Fruit fly (Drosophila melanogaster) whole organism, embryonic: ENCODE results near the gene Uro.
A peak's percentile ranks its signal among the peaks of the same experiment; 100 is the strongest.

Experiments
- BtbVII ChIP-seq: fragments of 200-800 bp; sonication (Bioruptor generic); optimal IDR thresholded peaks from 3 replicates; lab custom pipeline; 2017; ENCODE audit warnings: missing biosample characterization, mild to moderate bottlenecking, missing genetic modification characterization
- CG10462 ChIP-seq: fragments of 200-800 bp; sonication (Bioruptor generic); optimal IDR thresholded peaks from 2 replicates; lab custom pipeline; 2016; ENCODE audit warnings: missing biosample characterization, missing genetic modification characterization
- CG11504 ChIP-seq: fragments of 200-800 bp; sonication (Bioruptor generic); optimal IDR thresholded peaks from 3 replicates; lab custom pipeline; 2019; ENCODE audit warnings: missing biosample characterization, mild to moderate bottlenecking, missing genetic modification characterization, moderate library complexity
- CG15269 ChIP-seq: fragments of 200-800 bp; sonication (Bioruptor generic); optimal IDR thresholded peaks from 2 replicates; lab custom pipeline; 2018; ENCODE audit warnings: missing biosample characterization, mild to moderate bottlenecking, missing genetic modification characterization, moderate library complexity
- CG1647 ChIP-seq: fragments of 200-800 bp; sonication (Bioruptor generic); optimal IDR thresholded peaks from 3 replicates; lab custom pipeline; 2016; ENCODE audit warnings: missing biosample characterization, missing genetic modification characterization
- CG2199 ChIP-seq: fragments of 200-800 bp; sonication (Bioruptor generic); IDR thresholded peaks from 3 replicates; pipeline ENCODE4 v1.3.6; 2022; ENCODE audit warnings: missing biosample characterization, missing genetic modification characterization
- CG4617 ChIP-seq: fragments of 200-800 bp; sonication (Bioruptor generic); optimal IDR thresholded peaks from 3 replicates; lab custom pipeline; 2016; ENCODE audit warnings: missing biosample characterization, missing genetic modification characterization, borderline replicate concordance
- CG4820 ChIP-seq: fragments of 200-800 bp; sonication (Bioruptor generic); optimal IDR thresholded peaks from 3 replicates; lab custom pipeline; 2016; ENCODE audit warnings: missing biosample characterization, missing genetic modification characterization
- CG6813 ChIP-seq: fragments of 200-800 bp; sonication (Bioruptor generic); optimal IDR thresholded peaks from 2 replicates; lab custom pipeline; 2017; ENCODE audit warnings: missing biosample characterization, missing genetic modification characterization, mild to moderate bottlenecking, moderate library complexity, missing genetic modification reagents
- CG8388 ChIP-seq: fragments of 200-800 bp; sonication (Bioruptor generic); optimal IDR thresholded peaks from 2 replicates; lab custom pipeline; 2019; ENCODE audit warnings: missing biosample characterization, mild to moderate bottlenecking, missing genetic modification characterization, moderate library complexity
- CG8478 ChIP-seq: fragments of >200 bp; optimal IDR thresholded peaks from 2 replicates; lab custom pipeline; 2018
- Dbx ChIP-seq: fragments of 200-800 bp; sonication (Bioruptor generic); IDR thresholded peaks from 3 replicates; pipeline ENCODE4 v1.3.6; 2022; ENCODE audit warnings: missing biosample characterization, missing genetic modification characterization
- Ets65A ChIP-seq: fragments of 200-800 bp; sonication (Bioruptor generic); peaks from one replicate; lab custom pipeline; 2016; ENCODE audit warnings: missing biosample characterization, missing genetic modification characterization
- Fer1 ChIP-seq: fragments of 200-800 bp; sonication (Bioruptor generic); optimal IDR thresholded peaks from 2 replicates; lab custom pipeline; 2017; ENCODE audit warnings: missing biosample characterization, mild to moderate bottlenecking, missing genetic modification characterization
- Gsc ChIP-seq: fragments of 200-800 bp; sonication (Bioruptor generic); IDR thresholded peaks from 2 replicates; pipeline ENCODE4 v1.3.6; 2022; ENCODE audit warnings: missing biosample characterization, missing genetic modification characterization
- Hr51 ChIP-seq, 2 experiments: fragments of 200-800 bp; sonication (Bioruptor generic); optimal IDR thresholded peaks; 2 replicates in 1 of 2; 3 replicates in 1 of 2; lab custom pipeline; 2016 to 2018; ENCODE audit warnings: missing biosample characterization in 2 of 2, missing genetic modification characterization in 2 of 2, mild to moderate bottlenecking in 1 of 2, moderate library complexity in 1 of 2
- Hsf ChIP-seq: fragments of 200-800 bp; sonication (Bioruptor generic); optimal IDR thresholded peaks from 3 replicates; lab custom pipeline; 2016; ENCODE audit warnings: missing biosample characterization, missing genetic modification characterization
- Mes4 ChIP-seq: fragments of 200-800 bp; sonication (Bioruptor generic); optimal IDR thresholded peaks from 2 replicates; lab custom pipeline; 2016; ENCODE audit warnings: missing biosample characterization, missing genetic modification characterization
- Myb ChIP-seq: fragments of 200-800 bp; sonication (Bioruptor generic); optimal IDR thresholded peaks from 2 replicates; lab custom pipeline; 2016; ENCODE audit warnings: missing biosample characterization, missing genetic modification characterization
- Nf-YB ChIP-seq: fragments of 200-800 bp; sonication (Bioruptor generic); optimal IDR thresholded peaks from 3 replicates; lab custom pipeline; 2019; ENCODE audit warnings: missing biosample characterization, mild to moderate bottlenecking, missing genetic modification characterization, moderate library complexity
- Sox100B ChIP-seq: fragments of 200-800 bp; sonication (Bioruptor generic); optimal IDR thresholded peaks from 3 replicates; lab custom pipeline; 2018; ENCODE audit warnings: missing biosample characterization, mild to moderate bottlenecking, missing genetic modification characterization
- Sox102F ChIP-seq: fragments of 200-800 bp; sonication (Bioruptor generic); optimal IDR thresholded peaks from 2 replicates; lab custom pipeline; 2018; ENCODE audit warnings: missing biosample characterization, mild to moderate bottlenecking, missing genetic modification characterization, moderate library complexity
- Ssrp ChIP-seq: fragments of 200-800 bp; sonication (Bioruptor generic); optimal IDR thresholded peaks from 2 replicates; lab custom pipeline; 2018; ENCODE audit warnings: missing biosample characterization, mild to moderate bottlenecking, missing genetic modification characterization, moderate library complexity
- Xbp1 ChIP-seq: fragments of 200-800 bp; sonication (Bioruptor generic); optimal IDR thresholded peaks from 3 replicates; lab custom pipeline; 2016; ENCODE audit warnings: missing biosample characterization, mild to moderate bottlenecking, missing genetic modification characterization
- az2 ChIP-seq: fragments of 200-800 bp; sonication (Bioruptor generic); optimal IDR thresholded peaks from 3 replicates; lab custom pipeline; 2016; ENCODE audit warnings: missing biosample characterization, missing genetic modification characterization
- cwo ChIP-seq: fragments of 200-800 bp; sonication (Bioruptor generic); optimal IDR thresholded peaks from 3 replicates; lab custom pipeline; 2017; ENCODE audit warnings: missing biosample characterization, missing genetic modification characterization, mild to moderate bottlenecking, moderate library complexity, missing genetic modification reagents
- ftz-f1 ChIP-seq: fragments of 200-800 bp; sonication (Bioruptor generic); optimal IDR thresholded peaks from 2 replicates; lab custom pipeline; 2016; ENCODE audit warnings: missing biosample characterization, missing genetic modification characterization
- gsb-n ChIP-seq: fragments of 200-800 bp; sonication (Bioruptor generic); optimal IDR thresholded peaks from 3 replicates; lab custom pipeline; 2018; ENCODE audit warnings: missing biosample characterization, mild to moderate bottlenecking, missing genetic modification characterization
- hkb ChIP-seq, 2 experiments: fragments of 200-800 bp in 1 of 2; fragments of >200 bp in 1 of 2; sonication (Bioruptor generic) in 1 of 2; IDR thresholded peaks in 1 of 2; optimal IDR thresholded peaks in 1 of 2; 2 replicates each; pipeline versions ENCODE4 v1.3.6 to Lab custom; 2017 to 2022; ENCODE audit warnings: missing biosample characterization in 1 of 2, missing genetic modification characterization in 1 of 2
- ind ChIP-seq: fragments of 200-800 bp; sonication (Bioruptor generic); optimal IDR thresholded peaks from 3 replicates; lab custom pipeline; 2016; ENCODE audit warnings: missing biosample characterization, missing genetic modification characterization
- lilli ChIP-seq: fragments of 200-800 bp; sonication (Bioruptor generic); optimal IDR thresholded peaks from 3 replicates; lab custom pipeline; 2016; ENCODE audit warnings: missing biosample characterization, missing genetic modification characterization
- nmo ChIP-seq: fragments of 200-800 bp; sonication (Bioruptor generic); optimal IDR thresholded peaks from 2 replicates; lab custom pipeline; 2018; ENCODE audit warnings: missing biosample characterization, mild to moderate bottlenecking, missing genetic modification characterization, moderate library complexity
- row ChIP-seq: fragments of 200-800 bp; sonication (Bioruptor generic); IDR thresholded peaks from 3 replicates; pipeline ENCODE4 v1.3.6; 2022; ENCODE audit warnings: missing biosample characterization, missing genetic modification characterization
- scrt ChIP-seq: fragments of 200-800 bp; sonication (Bioruptor generic); optimal IDR thresholded peaks from 2 replicates; lab custom pipeline; 2018; ENCODE audit warnings: missing biosample characterization, mild to moderate bottlenecking, missing genetic modification characterization, moderate library complexity
- sens ChIP-seq: fragments of 200-800 bp; sonication (Bioruptor generic); peaks from one replicate; lab custom pipeline; 2016; ENCODE audit warnings: missing biosample characterization, missing genetic modification characterization
- sisA ChIP-seq: fragments of 200-800 bp; sonication (Bioruptor generic); IDR thresholded peaks from 2 replicates; pipeline ENCODE4 v1.3.6; 2022; ENCODE audit warnings: missing biosample characterization, missing genetic modification characterization
- slbo ChIP-seq: fragments of 200-800 bp; sonication (Bioruptor generic); IDR thresholded peaks from 2 replicates; pipeline ENCODE4 v1.3.6; 2022; ENCODE audit warnings: missing biosample characterization, missing genetic modification characterization
- stwl ChIP-seq: fragments of 200-800 bp; sonication (Bioruptor generic); optimal IDR thresholded peaks from 3 replicates; lab custom pipeline; 2018; ENCODE audit warnings: missing biosample characterization, mild to moderate bottlenecking, missing genetic modification characterization, moderate library complexity
- tgo ChIP-seq: fragments of 200-800 bp; sonication (Bioruptor generic); IDR thresholded peaks from 3 replicates; pipeline ENCODE4 v1.3.6; 2022; ENCODE audit warnings: missing biosample characterization, missing genetic modification characterization
- tin ChIP-seq: fragments of 200-800 bp; sonication (Bioruptor generic); optimal IDR thresholded peaks from 3 replicates; lab custom pipeline; 2016; ENCODE audit warnings: missing biosample characterization, missing genetic modification characterization
- toy ChIP-seq: fragments of 200-800 bp; sonication (Bioruptor generic); IDR thresholded peaks from 2 replicates; pipeline ENCODE4 v1.3.6; 2022; ENCODE audit warnings: missing biosample characterization, missing genetic modification characterization
- trem ChIP-seq: fragments of 200-800 bp; optimal IDR thresholded peaks from 3 replicates; lab custom pipeline; 2019; ENCODE audit warnings: missing biosample characterization, mild to moderate bottlenecking, missing genetic modification characterization, moderate library complexity
- unpg ChIP-seq: fragments of 200-800 bp; sonication (Bioruptor generic); optimal IDR thresholded peaks from 3 replicates; lab custom pipeline; 2018; ENCODE audit warnings: missing biosample characterization, mild to moderate bottlenecking, missing genetic modification characterization, moderate library complexity
- zen2 ChIP-seq: fragments of 200-800 bp; sonication (Bioruptor generic); IDR thresholded peaks from 3 replicates; pipeline ENCODE4 v1.3.6; 2022; ENCODE audit warnings: missing biosample characterization, missing genetic modification characterization; ENCODE audit not compliant: partially characterized antibody
- zf30C ChIP-seq: fragments of 200-800 bp; sonication (Bioruptor generic); optimal IDR thresholded peaks from 3 replicates; lab custom pipeline; 2018; ENCODE audit warnings: missing biosample characterization, mild to moderate bottlenecking, missing genetic modification characterization

Gene Uro

DNA sequence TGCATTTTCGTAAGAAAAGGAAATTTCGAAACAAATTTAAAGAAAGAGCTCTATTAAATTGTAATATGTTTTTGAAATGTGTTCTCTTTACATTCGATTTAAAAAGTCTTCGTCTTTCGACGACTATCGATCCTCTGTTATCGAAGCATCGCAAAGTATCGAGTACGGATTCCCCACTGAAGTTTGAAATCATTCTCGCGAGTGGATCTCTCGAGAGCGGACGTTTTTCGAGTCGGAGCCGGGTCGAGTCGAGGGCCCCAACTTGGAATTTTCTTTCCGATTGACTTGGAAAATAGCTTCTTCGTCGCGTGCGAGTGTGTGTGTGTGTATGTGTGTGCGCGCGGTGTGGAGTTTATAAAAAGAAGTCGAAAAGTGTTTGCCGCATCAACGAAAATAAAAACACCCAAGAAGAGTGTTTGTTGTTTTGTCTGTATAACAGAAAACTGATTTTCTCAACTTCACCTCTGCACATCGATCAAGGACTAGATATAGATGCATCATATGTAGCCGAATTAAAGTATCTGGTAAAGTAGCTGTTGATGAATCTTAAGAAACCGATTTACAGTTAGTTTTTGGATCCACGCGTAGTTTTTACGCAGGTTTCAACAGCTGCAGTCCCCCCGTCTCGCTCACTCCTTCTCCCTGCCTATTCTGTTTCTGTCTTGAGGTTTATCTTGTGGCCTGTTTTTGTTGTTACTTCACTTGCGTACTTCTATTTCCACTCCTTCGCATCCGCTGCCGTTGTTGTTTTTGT, 31.5 kb downstream of the Uro start, which contains the start of gene LanB1 (continued):
- TF ChIP-seq Myb (GFP tag; lab: Kevin White, UChicago) (peak; percentile 57), Fer1 (GFP tag; lab: Kevin White, UChicago) (peak; percentile 1), sisA (GFP tag; lab: Robert Waterston, UW) (no peak), CG15269 (tag; lab: Kevin White, UChicago) (peak; percentile 2), zen2 (GFP tag; lab: Robert Waterston, UW) (peak; percentile 61)
- TF ChIP-seq, all 482 proteins: peak for 122

DNA sequence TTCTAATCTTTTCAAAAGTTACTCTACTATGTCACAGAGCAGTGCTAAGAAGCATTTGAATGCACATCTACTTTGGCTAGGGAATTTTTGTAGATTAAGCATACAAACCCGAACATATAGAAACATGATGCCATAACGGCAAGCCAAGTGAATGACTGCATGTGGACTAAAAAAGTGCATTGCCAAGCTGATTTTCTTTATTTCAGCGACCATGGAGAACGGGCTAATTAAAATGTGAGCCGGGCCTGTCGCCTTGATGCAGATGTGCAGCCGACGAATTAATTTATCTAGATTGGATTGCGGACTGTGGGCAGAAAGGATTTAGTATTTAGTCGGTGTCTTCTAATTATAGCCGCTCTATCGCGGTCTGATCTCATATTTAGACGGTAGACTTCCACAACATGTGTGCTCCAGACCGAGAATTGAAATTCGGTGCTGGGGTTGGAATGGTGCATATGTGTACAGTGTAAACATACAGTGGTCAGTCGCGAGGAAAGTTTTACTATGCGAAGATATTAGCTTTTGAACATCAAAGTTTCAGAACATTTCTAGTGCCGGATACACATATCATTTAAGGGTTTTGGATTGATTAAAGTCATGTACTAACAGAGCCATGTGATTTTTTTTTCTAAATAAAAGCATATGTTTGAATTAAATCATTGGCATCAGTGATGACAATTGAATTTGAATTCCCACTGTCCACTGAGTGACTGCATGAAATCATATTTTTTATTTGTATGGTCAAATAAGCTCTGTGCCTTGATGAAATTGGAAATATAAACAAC, 32.9 kb downstream of the Uro start:
- TF ChIP-seq stwl (no peak), row (GFP tag; lab: Robert Waterston, UW) (peak; percentile 37), gsb-n (tag; lab: Kevin White, UChicago) (no peak), hkb (optimal IDR thresholded peaks at IDR 0.05; lab: Kevin White, UChicago) (no peak), hkb (GFP tag; IDR thresholded peaks at IDR 0.05; lab: Robert Waterston, UW) (peak; percentile 28; the same call in 1 of the 2 replicates), Ets65A (peak; percentile 72), CG4820 (GFP tag; lab: Kevin White, UChicago) (no peak), Sox102F (GFP tag; lab: Kevin White, UChicago) (peak; percentile 18), CG6813 (GFP tag; lab: Kevin White, UChicago) (no peak), tin (peak; percentile 7), scrt (GFP tag; lab: Kevin White, UChicago) (no peak), ftz-f1 (GFP tag; lab: Kevin White, UChicago) (no peak), CG8478 (lab: Kevin White, UChicago) (no peak), Xbp1 (GFP tag; lab: Kevin White, UChicago) (peak; percentile 27), Dbx (GFP tag; lab: Robert Waterston, UW) (no peak), Hsf (GFP tag; lab: Kevin White, UChicago) (peak; percentile 6), BtbVII (GFP tag; lab: Kevin White, UChicago) (no peak), Ssrp (peak; percentile 18), trem (peak; percentile 0), Sox100B (no peak), Hr51 (GFP tag; optimal IDR thresholded peaks at IDR 0.05; lab: Kevin White, UChicago) (peak in 1 of 2 experiments; percentile 34), Mes4 (GFP tag; lab: Kevin White, UChicago) (no peak), az2 (peak; percentile 13), sens (GFP tag; lab: Kevin White, UChicago) (peak; percentile 69), CG8388 (GFP tag; lab: Kevin White, UChicago) (peak; percentile 33), unpg (peak; percentile 1), lilli (GFP tag; lab: Kevin White, UChicago) (peak; percentile 18), nmo (GFP tag; lab: Kevin White, UChicago) (peak; percentile 1), CG10462 (GFP tag; lab: Kevin White, UChicago) (no peak), CG4617 (GFP tag; lab: Kevin White, UChicago) (no peak), cwo (GFP tag; lab: Kevin White, UChicago) (no peak), Gsc (GFP tag; lab: Robert Waterston, UW) (no peak), CG2199 (peak; percentile 77; the same call in 2 of the 3 replicates), toy (GFP tag; lab: Robert Waterston, UW) (no peak), slbo (GFP tag; lab: Robert Waterston, UW) (peak; percentile 10; the same call in 1 of the 2 replicates), tgo (GFP tag; lab: Robert Waterston, UW) (0 out of 3 replicates have a peak, but pooled peaks have one; percentile 13), CG11504 (tag; lab: Kevin White, UChicago) (peak; percentile 62), Nf-YB (GFP tag; lab: Kevin White, UChicago) (peak; percentile 5), ind (GFP tag; lab: Kevin White, UChicago) (peak; percentile 8), zf30C (GFP tag; lab: Kevin White, UChicago) (no peak), CG1647 (GFP tag; lab: Kevin White, UChicago) (no peak)
